Worm (Caenorhabditis elegans) whole organism, L4/young adult: ENCODE measurements around the gene ZK262.2.

Experiments used
- W03F9.2 ChIP-seq: fragments of 150-350 bp; optimal IDR thresholded peaks from 2 replicates; lab custom pipeline; 2014; ENCODE audit warnings: missing biosample characterization, missing genetic modification characterization
- dao-5 ChIP-seq: sonication (generic microtip); optimal IDR thresholded peaks from 2 replicates; lab custom pipeline; 2016; ENCODE audit warnings: missing genotype, missing genetic modification characterization, moderate library complexity, missing compliant biosample characterization
- him-1 ChIP-seq: sonication (generic microtip); optimal IDR thresholded peaks from 2 replicates; lab custom pipeline; 2016; ENCODE audit warnings: missing genotype, missing genetic modification reagents, missing genetic modification characterization, missing compliant biosample characterization

DNA sequence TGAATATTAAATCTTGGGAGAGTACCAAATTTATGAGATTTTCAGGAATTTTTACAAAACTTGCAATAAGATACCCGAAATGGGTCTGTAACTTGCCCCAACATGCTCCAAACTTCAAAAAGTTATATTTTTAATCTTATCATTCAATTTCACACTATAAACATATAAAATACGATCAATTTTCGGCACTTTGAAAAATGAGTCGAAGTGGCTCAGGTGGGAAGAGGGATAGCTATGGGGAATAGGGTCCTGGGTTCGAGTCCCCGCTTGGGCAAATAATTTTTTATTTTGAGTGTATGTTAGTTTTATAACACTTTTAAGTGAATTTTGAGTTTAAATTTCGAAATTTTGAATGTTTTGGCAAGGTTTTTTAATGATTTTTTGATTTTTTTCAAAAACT is 41.8 kb downstream of the ZK262.2 start:
- TF ChIP-seq him-1 (tag; lab: Kevin White, UChicago) (no peak), W03F9.2 (tag; lab: Kevin White, UChicago) (no peak), dao-5 (no peak)
